Worm (Caenorhabditis elegans): Measurements from ENCODE around the gene bec-1.

bec-1 gene

DNA sequence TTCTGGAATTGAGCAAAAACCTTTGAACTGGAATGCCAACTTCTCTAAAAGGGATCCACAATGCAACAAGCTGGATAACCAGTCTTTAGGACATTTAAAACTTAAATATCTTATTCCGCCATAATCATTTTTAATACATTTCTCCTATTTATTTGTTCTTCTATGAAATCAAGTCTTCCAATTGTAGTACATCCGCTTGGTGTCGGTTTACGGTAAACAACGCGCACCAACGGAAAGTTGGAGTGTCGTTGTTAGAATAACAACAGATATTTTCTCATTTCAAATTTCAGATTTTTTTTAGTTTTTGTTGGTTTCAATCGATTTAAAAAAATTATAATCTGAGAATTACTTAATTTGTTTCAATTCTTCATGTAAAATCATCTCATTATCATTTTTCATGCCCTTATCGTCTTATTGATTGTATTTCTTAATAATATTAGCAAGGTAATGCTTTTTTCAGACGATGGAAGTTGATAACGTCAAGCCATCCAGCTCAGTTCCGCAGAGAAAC is 15.1 kb downstream of the bec-1 start, which contains the start of gene csn-5:
TSS of gene csn-5 (plus strand) at position 461 of the 511 bp plus-strand sequence.
- no peak for TF ChIP-seq unc-98 (GFP tag; IDR thresholded peaks at IDR 0.05)
- no peak for TF ChIP-seq nhr-12 (tag; optimal IDR thresholded peaks at IDR 0.05)
- peak; percentile 34 for TF ChIP-seq blmp-1 (tag; optimal IDR thresholded peaks at IDR 0.05)
- peak; percentile 33 for TF ChIP-seq nhr-20 (tag; optimal IDR thresholded peaks at IDR 0.05)
- TF ChIP-seq hpl-2 (GFP tag; optimal IDR thresholded peaks at IDR 0.05) = no peak
- TF ChIP-seq lin-35 (GFP tag; optimal IDR thresholded peaks at IDR 0.05) = peak in 1 of 2 experiments; percentile 18
- TF ChIP-seq elt-3 (tag; optimal IDR thresholded peaks at IDR 0.05) = no peak
- TF ChIP-seq mdl-1 (tag; optimal IDR thresholded peaks at IDR 0.05) = no peak
- no peak for TF ChIP-seq aly-2 (tag; optimal IDR thresholded peaks at IDR 0.05)
- TF ChIP-seq efl-1 (optimal IDR thresholded peaks at IDR 0.05) = peak in 1 of 2 experiments; percentile 46
- TF ChIP-seq efl-1 (GFP tag; optimal IDR thresholded peaks at IDR 0.05 in 1 of 2) = peak; percentile 26 to 27
- TF ChIP-seq nhr-90 (tag; optimal IDR thresholded peaks at IDR 0.05; ENCODE audit: poor library complexity) = no peak
- TF ChIP-seq C16A3.4 (tag; optimal IDR thresholded peaks at IDR 0.05) = peak; percentile 14
- TF ChIP-seq lin-15B (tag; optimal IDR thresholded peaks at IDR 0.05) = no peak
- TF ChIP-seq ceh-8 (GFP tag; optimal IDR thresholded peaks at IDR 0.05) = no peak
- TF ChIP-seq dsc-1 (tag; optimal IDR thresholded peaks at IDR 0.05) = no peak
- no peak for TF ChIP-seq lin-13 (GFP tag; optimal IDR thresholded peaks at IDR 0.05)
- TF ChIP-seq snu-23 (GFP tag; optimal IDR thresholded peaks at IDR 0.05) = no peak
- TF ChIP-seq xbp-1 (tag; optimal IDR thresholded peaks at IDR 0.05) = peak; percentile 18
- TF ChIP-seq nhr-11 (tag; optimal IDR thresholded peaks at IDR 0.05) = no peak
- TF ChIP-seq nhr-85 (tag) = peak; percentile 56
- no peak for TF ChIP-seq C04F5.9 (tag; optimal IDR thresholded peaks at IDR 0.05)
- no peak for TF ChIP-seq ceh-63 (GFP tag; optimal IDR thresholded peaks at IDR 0.05)
- no peak for TF ChIP-seq mep-1 (tag; optimal IDR thresholded peaks at IDR 0.05)
- TF ChIP-seq dpl-1 (GFP tag; optimal IDR thresholded peaks at IDR 0.05) = peak in 2 of 3 experiments; percentile 18 to 53
- peak; percentile 11 for TF ChIP-seq swsn-7 (tag; optimal IDR thresholded peaks at IDR 0.05)
- no peak for TF ChIP-seq elt-2 (tag; optimal IDR thresholded peaks at IDR 0.05)
- no peak for TF ChIP-seq unc-62 (GFP tag; optimal IDR thresholded peaks at IDR 0.05)
- no peak for TF ChIP-seq isw-1 (GFP tag; IDR thresholded peaks at IDR 0.05)
- TF ChIP-seq alr-1 (tag; optimal IDR thresholded peaks at IDR 0.05; ENCODE audit: borderline replicate concordance) = no peak
- no peak for TF ChIP-seq zag-1 (tag; optimal IDR thresholded peaks at IDR 0.05)
- no peak for TF ChIP-seq Y116A8C.19 (tag; optimal IDR thresholded peaks at IDR 0.05; ENCODE audit: borderline replicate concordance)
- TF ChIP-seq nhr-47 (tag; optimal IDR thresholded peaks at IDR 0.05) = no peak

- TF ChIP-seq unc-86 (tag; optimal IDR thresholded peaks at IDR 0.05) = no peak
- no peak for TF ChIP-seq ceh-82 (tag; optimal IDR thresholded peaks at IDR 0.05)
- TF ChIP-seq pag-3 (tag; optimal IDR thresholded peaks at IDR 0.05; ENCODE audit: borderline replicate concordance, insufficient read depth) = no peak
- TF ChIP-seq ama-1 (optimal IDR thresholded peaks at IDR 0.05) = no peak
- TF ChIP-seq ceh-8 (GFP tag; optimal IDR thresholded peaks at IDR 0.05) = no peak
- no peak for TF ChIP-seq lin-13 (GFP tag; optimal IDR thresholded peaks at IDR 0.05)
- TF ChIP-seq elt-3 (tag; optimal IDR thresholded peaks at IDR 0.05) = no peak
- no peak for TF ChIP-seq egl-13 (tag; optimal IDR thresholded peaks at IDR 0.05)
- TF ChIP-seq nhr-90 (tag; optimal IDR thresholded peaks at IDR 0.05; ENCODE audit: poor library complexity) = no peak
- TF ChIP-seq C16A3.4 (tag; optimal IDR thresholded peaks at IDR 0.05) = no peak
- no peak for TF ChIP-seq fkh-10 (GFP tag; optimal IDR thresholded peaks at IDR 0.05)
- no peak for TF ChIP-seq ztf-11 (tag; optimal IDR thresholded peaks at IDR 0.05)
- TF ChIP-seq egl-27 (tag; optimal IDR thresholded peaks at IDR 0.05) = no peak
- no peak for TF ChIP-seq sptf-1 (tag; optimal IDR thresholded peaks at IDR 0.05)
- no peak for TF ChIP-seq zip-4 (GFP tag; optimal IDR thresholded peaks at IDR 0.05)
These were observed 18.6 kb downstream of the bec-1 start, which contains the start of the genes srd-8 and B0547.2 for ce11 chrIV:5645514-5646052. TSS of gene srd-8 (minus strand) at chrIV:5645614. TSS of gene B0547.2 (plus strand) at chrIV:5646002.
